4 worm cellular contexts compared by ENCODE assay signal in genomic region chrX:14015808-14016207, ce11.
A peak's percentile ranks its signal among the peaks of the same experiment; 100 is the strongest.
TF ChIP-seq lines count a peak whose summit lies in the region.

No protein-coding gene starts in this region.

TF ChIP-seq in whole organism, L2 larva, 48 proteins besides CTCF, POLR2A, EP300 and RAD21 (continues in another document):
- no peak for TF ChIP-seq ztf-1 (GFP tag; conservative IDR thresholded peaks at IDR 0.05; lab: Robert Waterston, UW)
- peak; percentile 83 for TF ChIP-seq crh-2 (tag; optimal IDR thresholded peaks at IDR 0.05; lab: Kevin White, UChicago)
- TF ChIP-seq blmp-1 (tag; optimal IDR thresholded peaks at IDR 0.05; lab: Kevin White, UChicago; ENCODE audit: insufficient read depth) = peak; percentile 8
- peak; percentile 63 for TF ChIP-seq Y55F3AM.14 (GFP tag; optimal IDR thresholded peaks at IDR 0.05; lab: Kevin White, UChicago)
- TF ChIP-seq sma-3 (GFP tag; optimal IDR thresholded peaks at IDR 0.05; lab: Kevin White, UChicago) = peak; percentile 73
- TF ChIP-seq lsy-2 (tag; optimal IDR thresholded peaks at IDR 0.05; lab: Kevin White, UChicago) = peak in 1 of 2 experiments; percentile 41
- TF ChIP-seq zag-1 (tag; optimal IDR thresholded peaks at IDR 0.05; lab: Kevin White, UChicago) = peak; percentile 67
- TF ChIP-seq egl-27 (tag; optimal IDR thresholded peaks at IDR 0.05; lab: Kevin White, UChicago) = peak; percentile 25
- TF ChIP-seq elt-1 (tag; optimal IDR thresholded peaks at IDR 0.05; lab: Kevin White, UChicago) = no peak
- TF ChIP-seq ZK546.5 (tag; optimal IDR thresholded peaks at IDR 0.05; lab: Kevin White, UChicago) = no peak
- no peak for TF ChIP-seq ama-1 (optimal IDR thresholded peaks at IDR 0.05; lab: Kevin White, UChicago)
- TF ChIP-seq unc-55 (GFP tag; optimal IDR thresholded peaks at IDR 0.05; lab: Kevin White, UChicago) = peak; percentile 87
- no peak for TF ChIP-seq ceh-82 (tag; optimal IDR thresholded peaks at IDR 0.05; lab: Kevin White, UChicago)
- no peak for TF ChIP-seq mbf-1 (tag; optimal IDR thresholded peaks at IDR 0.05; lab: Kevin White, UChicago)
- TF ChIP-seq snpc-4 (tag; optimal IDR thresholded peaks at IDR 0.05; lab: Kevin White, UChicago) = peak; percentile 50
- TF ChIP-seq unc-39 (tag; optimal IDR thresholded peaks at IDR 0.05; lab: Kevin White, UChicago) = no peak
- peak; percentile 79 for TF ChIP-seq F13H6.1 (tag; optimal IDR thresholded peaks at IDR 0.05; lab: Kevin White, UChicago)
- no peak for TF ChIP-seq ztf-11 (tag; optimal IDR thresholded peaks at IDR 0.05; lab: Kevin White, UChicago)
- no peak for TF ChIP-seq nhr-10 (tag; optimal IDR thresholded peaks at IDR 0.05; lab: Kevin White, UChicago)
- TF ChIP-seq lin-13 (GFP tag; optimal IDR thresholded peaks at IDR 0.05; lab: Kevin White, UChicago) = peak; percentile 76
- TF ChIP-seq nhr-25 (tag; optimal IDR thresholded peaks at IDR 0.05; lab: Kevin White, UChicago) = peak; percentile 10
- no peak for TF ChIP-seq nhr-237 (tag; optimal IDR thresholded peaks at IDR 0.05; lab: Kevin White, UChicago)
- TF ChIP-seq alr-1 (tag; optimal IDR thresholded peaks at IDR 0.05; lab: Kevin White, UChicago) = no peak

TF ChIP-seq in whole organism, L4 larva, 104 proteins besides CTCF, POLR2A, EP300 and RAD21 (continues in another document):
- peak; percentile 54 for TF ChIP-seq F49E8.2 (tag; optimal IDR thresholded peaks at IDR 0.05; lab: Kevin White, UChicago; ENCODE audit: borderline replicate concordance)
- 0 out of 2 replicates have a peak, but pooled peaks have one; percentile 57 for TF ChIP-seq dmd-9 (GFP tag; IDR thresholded peaks at IDR 0.05; lab: Robert Waterston, UW)
- TF ChIP-seq nhr-102 (tag; optimal IDR thresholded peaks at IDR 0.05; lab: Kevin White, UChicago) = peak; percentile 84
- no peak; the same call in none of the 2 replicates for TF ChIP-seq lim-7 (GFP tag; IDR thresholded peaks at IDR 0.05; lab: Robert Waterston, UW)
- peak; percentile 85 for TF ChIP-seq D1046.2 (GFP tag; IDR thresholded peaks at IDR 0.05; lab: Robert Waterston, UW)
- peak; percentile 82 for TF ChIP-seq ztf-7 (tag; optimal IDR thresholded peaks at IDR 0.05; lab: Kevin White, UChicago)
- TF ChIP-seq zfp-3 (GFP tag; conservative IDR thresholded peaks at IDR 0.05; lab: Robert Waterston, UW) = peak; percentile 71
- TF ChIP-seq ztf-11 (tag; optimal IDR thresholded peaks at IDR 0.05; lab: Kevin White, UChicago) = no peak
- TF ChIP-seq snpc-4 (tag; optimal IDR thresholded peaks at IDR 0.05; lab: Kevin White, UChicago) = no peak
- peak; percentile 90 for TF ChIP-seq aha-1 (tag; lab: Kevin White, UChicago)
- peak; percentile 96 for TF ChIP-seq hmg-1.1 (GFP tag; IDR thresholded peaks at IDR 0.05; lab: Robert Waterston, UW)
- TF ChIP-seq mep-1 (tag; optimal IDR thresholded peaks at IDR 0.05; lab: Kevin White, UChicago) = peak; percentile 90
- peak; percentile 90 for TF ChIP-seq snpc-1.2 (GFP tag; IDR thresholded peaks at IDR 0.05; lab: Robert Waterston, UW)
- TF ChIP-seq nhr-41 (GFP tag; IDR thresholded peaks at IDR 0.05; lab: Robert Waterston, UW) = peak; percentile 84; the same call in 1 of the 2 replicates
- no peak for TF ChIP-seq ceh-44 (GFP tag; IDR thresholded peaks at IDR 0.05; lab: Robert Waterston, UW)
- TF ChIP-seq lir-3 (tag; optimal IDR thresholded peaks at IDR 0.05; lab: Kevin White, UChicago) = peak; percentile 78
- TF ChIP-seq daf-12 (tag; optimal IDR thresholded peaks at IDR 0.05; lab: Kevin White, UChicago) = no peak
- peak; percentile 72 for TF ChIP-seq rbr-2 (tag; optimal IDR thresholded peaks at IDR 0.05; lab: Kevin White, UChicago)
- TF ChIP-seq R02D3.7 (tag; optimal IDR thresholded peaks at IDR 0.05; lab: Kevin White, UChicago) = no peak
- no peak for TF ChIP-seq skn-1 (tag; optimal IDR thresholded peaks at IDR 0.05; lab: Kevin White, UChicago)
- peak; percentile 90 for TF ChIP-seq ctbp-1 (GFP tag; IDR thresholded peaks at IDR 0.05; lab: Robert Waterston, UW)
- TF ChIP-seq nhr-237 (tag; optimal IDR thresholded peaks at IDR 0.05; lab: Kevin White, UChicago) = no peak
- TF ChIP-seq nhr-6 (tag; optimal IDR thresholded peaks at IDR 0.05; lab: Kevin White, UChicago) = peak; percentile 27
- peak; percentile 80 for TF ChIP-seq lin-1 (GFP tag; IDR thresholded peaks at IDR 0.05; lab: Robert Waterston, UW)

TF ChIP-seq in whole organism, late embryonic, 69 proteins besides CTCF, POLR2A, EP300 and RAD21 (continues in another document):
- TF ChIP-seq ceh-18 (tag; optimal IDR thresholded peaks at IDR 0.05; lab: Kevin White, UChicago) = peak; percentile 64
- peak; percentile 71 for TF ChIP-seq ceh-45 (GFP tag; IDR thresholded peaks at IDR 0.05; lab: Robert Waterston, UW)
- TF ChIP-seq ets-4 (tag; optimal IDR thresholded peaks at IDR 0.05; lab: Kevin White, UChicago) = peak; percentile 37
- no peak for TF ChIP-seq ceh-22 (tag; optimal IDR thresholded peaks at IDR 0.05; lab: Kevin White, UChicago)
- peak; percentile 39 for TF ChIP-seq zip-5 (tag; optimal IDR thresholded peaks at IDR 0.05; lab: Kevin White, UChicago)
- TF ChIP-seq fkh-6 (tag; optimal IDR thresholded peaks at IDR 0.05; lab: Kevin White, UChicago) = peak; percentile 43
- TF ChIP-seq nfya-1 (tag; optimal IDR thresholded peaks at IDR 0.05; lab: Kevin White, UChicago) = peak; percentile 63
- TF ChIP-seq che-1 (tag; optimal IDR thresholded peaks at IDR 0.05; lab: Kevin White, UChicago) = peak; percentile 81
- peak; percentile 62 for TF ChIP-seq fax-1 (tag; optimal IDR thresholded peaks at IDR 0.05; lab: Kevin White, UChicago)
- no peak for TF ChIP-seq fkh-10 (GFP tag; optimal IDR thresholded peaks at IDR 0.05; lab: Kevin White, UChicago)
- TF ChIP-seq ceh-14 (tag; optimal IDR thresholded peaks at IDR 0.05; lab: Kevin White, UChicago) = peak; percentile 90
- peak; percentile 67 for TF ChIP-seq C08G9.2 (tag; optimal IDR thresholded peaks at IDR 0.05; lab: Kevin White, UChicago)
- no peak for TF ChIP-seq pqm-1 (tag; optimal IDR thresholded peaks at IDR 0.05; lab: Kevin White, UChicago)
- TF ChIP-seq nhr-232 (tag; optimal IDR thresholded peaks at IDR 0.05; lab: Kevin White, UChicago) = peak; percentile 64
- TF ChIP-seq T23F11.4 (GFP tag; optimal IDR thresholded peaks at IDR 0.05; lab: Kevin White, UChicago) = peak; percentile 76
- no peak for TF ChIP-seq pha-4 (tag; optimal IDR thresholded peaks at IDR 0.05; lab: Kevin White, UChicago)
- TF ChIP-seq ceh-34 (tag; optimal IDR thresholded peaks at IDR 0.05; lab: Kevin White, UChicago) = peak; percentile 70
- TF ChIP-seq ceh-19 (GFP tag; optimal IDR thresholded peaks at IDR 0.05; lab: Kevin White, UChicago) = peak; percentile 86
- peak; percentile 63 for TF ChIP-seq ahr-1 (tag; optimal IDR thresholded peaks at IDR 0.05; lab: Kevin White, UChicago)
- TF ChIP-seq lin-11 (tag; optimal IDR thresholded peaks at IDR 0.05; lab: Kevin White, UChicago) = peak; percentile 72
- peak; percentile 48 for TF ChIP-seq F13H6.1 (tag; optimal IDR thresholded peaks at IDR 0.05; lab: Kevin White, UChicago)
- TF ChIP-seq madf-2 (tag; optimal IDR thresholded peaks at IDR 0.05; lab: Kevin White, UChicago) = peak; percentile 84
- peak; percentile 81 for TF ChIP-seq Y22D7AL.16 (tag; optimal IDR thresholded peaks at IDR 0.05; lab: Kevin White, UChicago)
- peak; percentile 78 for TF ChIP-seq tbx-2 (tag; optimal IDR thresholded peaks at IDR 0.05; lab: Kevin White, UChicago)
- TF ChIP-seq ceh-24 (tag; optimal IDR thresholded peaks at IDR 0.05; lab: Kevin White, UChicago) = peak; percentile 80
- peak; percentile 69 for TF ChIP-seq K02D7.2 (tag; optimal IDR thresholded peaks at IDR 0.05; lab: Kevin White, UChicago)

TF ChIP-seq in whole organism, mixed stage, embryonic, 35 proteins besides CTCF, POLR2A, EP300 and RAD21 (continues in another document):
- TF ChIP-seq drap-1 (GFP tag; optimal IDR thresholded peaks at IDR 0.05; lab: Kevin White, UChicago) = peak; percentile 91
- no peak for TF ChIP-seq blmp-1 (tag; optimal IDR thresholded peaks at IDR 0.05; lab: Kevin White, UChicago)
- peak; percentile 79 for TF ChIP-seq bed-3 (GFP tag; optimal IDR thresholded peaks at IDR 0.05; lab: Kevin White, UChicago)
- TF ChIP-seq M03D4.4 (tag; optimal IDR thresholded peaks at IDR 0.05; lab: Kevin White, UChicago) = peak; percentile 87
- TF ChIP-seq lin-32 (GFP tag; optimal IDR thresholded peaks at IDR 0.05; lab: Kevin White, UChicago) = peak; percentile 61
- TF ChIP-seq nhr-12 (tag; optimal IDR thresholded peaks at IDR 0.05; lab: Kevin White, UChicago) = peak; percentile 48
- TF ChIP-seq snpc-4 (tag; optimal IDR thresholded peaks at IDR 0.05; lab: Kevin White, UChicago) = no peak
- no peak for TF ChIP-seq elt-3 (tag; optimal IDR thresholded peaks at IDR 0.05; lab: Kevin White, UChicago)
- TF ChIP-seq unc-120 (tag; optimal IDR thresholded peaks at IDR 0.05; lab: Kevin White, UChicago; ENCODE audit: poor library complexity, severe bottlenecking) = peak; percentile 99
- peak; percentile 93 for TF ChIP-seq sptf-1 (tag; optimal IDR thresholded peaks at IDR 0.05; lab: Kevin White, UChicago)
- TF ChIP-seq ham-2 (GFP tag; optimal IDR thresholded peaks at IDR 0.05; lab: Kevin White, UChicago) = peak; percentile 92
- peak; percentile 66 for TF ChIP-seq flh-1 (GFP tag; optimal IDR thresholded peaks at IDR 0.05; lab: Kevin White, UChicago)
- TF ChIP-seq ceh-43 (GFP tag; optimal IDR thresholded peaks at IDR 0.05; lab: Kevin White, UChicago) = peak; percentile 78
- peak; percentile 40 for TF ChIP-seq nhr-28 (tag; optimal IDR thresholded peaks at IDR 0.05; lab: Kevin White, UChicago)
- no peak for TF ChIP-seq nhr-76 (tag; optimal IDR thresholded peaks at IDR 0.05; lab: Kevin White, UChicago)
- TF ChIP-seq unc-62 (GFP tag; optimal IDR thresholded peaks at IDR 0.05; lab: Kevin White, UChicago) = peak; percentile 34
- TF ChIP-seq nhr-2 (tag; optimal IDR thresholded peaks at IDR 0.05; lab: Kevin White, UChicago) = no peak
- peak; percentile 81 for TF ChIP-seq cnd-1 (tag; optimal IDR thresholded peaks at IDR 0.05; lab: Kevin White, UChicago)
- peak; percentile 85 for TF ChIP-seq ceh-83 (GFP tag; optimal IDR thresholded peaks at IDR 0.05; lab: Kevin White, UChicago)
- peak; percentile 64 for TF ChIP-seq pha-4 (tag; optimal IDR thresholded peaks at IDR 0.05; lab: Kevin White, UChicago)
- TF ChIP-seq sem-2 (GFP tag; optimal IDR thresholded peaks at IDR 0.05; lab: Kevin White, UChicago) = peak; percentile 66
- peak; percentile 47 for TF ChIP-seq mab-5 (tag; optimal IDR thresholded peaks at IDR 0.05; lab: Kevin White, UChicago)
- peak; percentile 78 for TF ChIP-seq mep-1 (tag; optimal IDR thresholded peaks at IDR 0.05; lab: Kevin White, UChicago)
- no peak for TF ChIP-seq unc-39 (tag; optimal IDR thresholded peaks at IDR 0.05; lab: Kevin White, UChicago)
- TF ChIP-seq lsy-2 (tag; optimal IDR thresholded peaks at IDR 0.05; lab: Kevin White, UChicago) = peak; percentile 1
- peak; percentile 23 for TF ChIP-seq tbx-8 (GFP tag; optimal IDR thresholded peaks at IDR 0.05; lab: Kevin White, UChicago)
- peak; percentile 20 for TF ChIP-seq nhr-237 (tag; optimal IDR thresholded peaks at IDR 0.05; lab: Kevin White, UChicago)
- TF ChIP-seq ceh-39 (tag; optimal IDR thresholded peaks at IDR 0.05; lab: Kevin White, UChicago) = no peak
- peak; percentile 88 for TF ChIP-seq mls-2 (tag; optimal IDR thresholded peaks at IDR 0.05; lab: Kevin White, UChicago)
- peak; percentile 62 for TF ChIP-seq ces-1 (GFP tag; optimal IDR thresholded peaks at IDR 0.05; lab: Kevin White, UChicago)
